Worm (Caenorhabditis elegans) whole organism, L2 larva: ENCODE measurements around the gene R10D12.1.

ENCODE experiments used
- ZK546.5 ChIP-seq: sonication (generic microtip); optimal IDR thresholded peaks from 2 replicates; lab custom pipeline; 2017; ENCODE audit warnings: missing biosample characterization, missing genetic modification characterization
- ama-1 ChIP-seq: fragments of 150-350 bp; optimal IDR thresholded peaks from 2 replicates; lab custom pipeline; 2018; ENCODE audit warnings: inconsistent platforms
- blmp-1 ChIP-seq: sonication (generic microtip); optimal IDR thresholded peaks from 2 replicates; lab custom pipeline; 2017; ENCODE audit warnings: missing genetic modification characterization, mild to moderate bottlenecking, missing compliant biosample characterization, antibody characterized with exemption, moderate library complexity; ENCODE audit not compliant: insufficient read depth
- elt-3 ChIP-seq: sonication (generic microtip); optimal IDR thresholded peaks from 2 replicates; lab custom pipeline; 2017; ENCODE audit warnings: missing biosample characterization, missing genetic modification characterization
- lin-11 ChIP-seq: fragments of 150-350 bp; sonication (generic microtip); optimal IDR thresholded peaks from 2 replicates; lab custom pipeline; 2014; ENCODE audit warnings: missing biosample characterization, missing genetic modification characterization, inconsistent platforms, mixed read lengths
- nhr-237 ChIP-seq: fragments of 150-350 bp; optimal IDR thresholded peaks from 2 replicates; lab custom pipeline; 2014; ENCODE audit warnings: missing biosample characterization, missing genetic modification characterization

DNA sequence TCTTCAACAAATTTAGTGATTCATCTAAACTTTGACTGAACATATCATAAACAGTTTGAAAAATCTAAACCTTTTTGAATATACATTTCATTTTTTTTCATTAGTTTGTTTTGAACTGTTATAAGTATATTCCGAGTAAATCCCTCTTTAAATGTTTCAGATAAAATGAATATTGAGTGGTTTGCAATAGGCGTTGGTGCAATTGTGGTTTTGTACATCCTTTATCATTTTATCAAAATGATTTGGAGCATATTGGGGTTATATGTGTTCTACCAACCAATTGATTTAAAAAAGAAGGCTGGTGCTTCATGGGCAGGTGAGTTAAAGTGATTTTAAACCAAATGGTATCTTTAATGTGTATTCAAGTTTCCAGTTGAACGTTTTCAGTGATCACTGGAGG lies 30.0 kb downstream of the R10D12.1 start, which contains the start of gene stdh-3:
- TF ChIP-seq lin-11 (tag; lab: Kevin White, UChicago) (no peak), elt-3 (tag; lab: Kevin White, UChicago) (no peak), nhr-237 (tag; lab: Kevin White, UChicago) (no peak), ama-1 (lab: Kevin White, UChicago) (no peak), ZK546.5 (tag; lab: Kevin White, UChicago) (no peak), blmp-1 (tag; lab: Kevin White, UChicago) (no peak)
